Worm (Caenorhabditis elegans) whole organism, late embryonic: Measurements from ENCODE around the gene R02F11.10.

Source experiments
- Y22D7AL.16 ChIP-seq: sonication (generic microtip); optimal IDR thresholded peaks from 2 replicates; lab custom pipeline; 2016; ENCODE audit warnings: missing genetic modification characterization, missing compliant biosample characterization
- hlh-6 ChIP-seq: sonication (generic microtip); optimal IDR thresholded peaks from 2 replicates; lab custom pipeline; 2016; ENCODE audit warnings: missing genotype, missing genetic modification characterization, missing compliant biosample characterization
- pqm-1 ChIP-seq: sonication (generic microtip); optimal IDR thresholded peaks from 2 replicates; lab custom pipeline; 2016; ENCODE audit warnings: missing genetic modification characterization, missing compliant biosample characterization
- tbx-2 ChIP-seq: sonication (generic microtip); optimal IDR thresholded peaks from 2 replicates; lab custom pipeline; 2016; ENCODE audit warnings: missing genetic modification characterization, missing compliant biosample characterization

ce11 chrV:4787166-4787565 is 1.8 kb upstream of the R02F11.10 start, which contains the start of gene R02F11.9:
- TF ChIP-seq tbx-2 (tag; lab: Kevin White, UChicago) (no peak), Y22D7AL.16 (tag; lab: Kevin White, UChicago) (no peak), pqm-1 (no peak), hlh-6 (tag; lab: Kevin White, UChicago) (no peak)
